Fruit fly (Drosophila melanogaster) whole organism, prepupa: ENCODE data around the gene CG15414.

Source experiments
- Blimp-1 ChIP-seq: fragments of 200-800 bp; sonication (Bioruptor generic); optimal IDR thresholded peaks from 3 replicates; lab custom pipeline; 2017; ENCODE audit warnings: missing biosample characterization, missing genetic modification characterization, mild to moderate bottlenecking, moderate library complexity, missing genetic modification reagents
- CG10631 ChIP-seq: fragments of 200-800 bp; sonication (Bioruptor generic); optimal IDR thresholded peaks from 2 replicates; lab custom pipeline; 2016; ENCODE audit warnings: missing biosample characterization, missing genetic modification characterization
- CG10669 ChIP-seq: fragments of 200-800 bp; sonication (Bioruptor generic); optimal IDR thresholded peaks from 3 replicates; lab custom pipeline; 2018; ENCODE audit warnings: missing biosample characterization, mild to moderate bottlenecking, missing genetic modification characterization, moderate library complexity
- CG11762 ChIP-seq: fragments of 200-800 bp; sonication (Bioruptor generic); optimal IDR thresholded peaks from 3 replicates; lab custom pipeline; 2016; ENCODE audit warnings: missing biosample characterization, missing genetic modification characterization; ENCODE audit not compliant: insufficient read depth
- CG11902 ChIP-seq: fragments of 200-800 bp; sonication (Bioruptor generic); optimal IDR thresholded peaks from 3 replicates; lab custom pipeline; 2016; ENCODE audit warnings: missing biosample characterization, missing genetic modification characterization
- CG15336 ChIP-seq: fragments of 200-800 bp; sonication (Bioruptor generic); IDR thresholded peaks from 2 replicates; pipeline ENCODE4 v1.3.6; 2022; ENCODE audit warnings: missing biosample characterization, missing genetic modification characterization
- CG1621 ChIP-seq: fragments of 200-800 bp; sonication (Bioruptor generic); optimal IDR thresholded peaks from 3 replicates; lab custom pipeline; 2018; ENCODE audit warnings: missing biosample characterization, mild to moderate bottlenecking, missing genetic modification characterization
- CG16779 ChIP-seq: fragments of 200-800 bp; sonication (Bioruptor generic); optimal IDR thresholded peaks from 3 replicates; lab custom pipeline; 2017; ENCODE audit warnings: missing biosample characterization, mild to moderate bottlenecking, missing genetic modification characterization
- CG3032 ChIP-seq: fragments of 200-800 bp; optimal IDR thresholded peaks from 2 replicates; lab custom pipeline; 2019; ENCODE audit warnings: missing biosample characterization, mild to moderate bottlenecking, missing genetic modification characterization, moderate library complexity
- CG31627 ChIP-seq: fragments of 200-800 bp; sonication (Bioruptor generic); optimal IDR thresholded peaks from 3 replicates; lab custom pipeline; 2016; ENCODE audit warnings: missing biosample characterization, missing genetic modification characterization
- CG34406 ChIP-seq: fragments of 200-800 bp; sonication (Bioruptor generic); optimal IDR thresholded peaks from 3 replicates; lab custom pipeline; 2016; ENCODE audit warnings: missing biosample characterization, missing genetic modification characterization
- CG6163 ChIP-seq: fragments of 200-800 bp; sonication (Bioruptor generic); IDR thresholded peaks from 3 replicates; pipeline ENCODE4 v1.3.6; 2022; ENCODE audit warnings: missing biosample characterization, missing genetic modification characterization
- CG6792 ChIP-seq: fragments of 200-800 bp; sonication (Bioruptor generic); optimal IDR thresholded peaks from 3 replicates; lab custom pipeline; 2016; ENCODE audit warnings: missing biosample characterization, missing genetic modification characterization
- CG6808 ChIP-seq: fragments of 200-800 bp; sonication (Bioruptor generic); optimal IDR thresholded peaks from 3 replicates; lab custom pipeline; 2017; ENCODE audit warnings: missing biosample characterization, missing genetic modification characterization, mild to moderate bottlenecking, moderate library complexity, missing genetic modification reagents
- CG6854 ChIP-seq: fragments of 200-800 bp; sonication (Bioruptor generic); optimal IDR thresholded peaks from 2 replicates; lab custom pipeline; 2017; ENCODE audit warnings: missing biosample characterization, mild to moderate bottlenecking, missing genetic modification characterization
- CG7368 ChIP-seq: fragments of 200-800 bp; sonication (Bioruptor generic); optimal IDR thresholded peaks from 3 replicates; lab custom pipeline; 2016; ENCODE audit warnings: missing biosample characterization, missing genetic modification characterization
- CG8119 ChIP-seq: fragments of 200-800 bp; sonication (Bioruptor generic); IDR thresholded peaks from 3 replicates; pipeline ENCODE4 v1.3.6; 2022; ENCODE audit warnings: missing biosample characterization, missing genetic modification characterization
- CG8319 ChIP-seq: fragments of 200-800 bp; sonication (Bioruptor generic); optimal IDR thresholded peaks from 3 replicates; lab custom pipeline; 2016; ENCODE audit warnings: missing biosample characterization, missing genetic modification characterization
- CG8632 ChIP-seq: fragments of 200-800 bp; sonication (Bioruptor generic); optimal IDR thresholded peaks from 3 replicates; lab custom pipeline; 2016; ENCODE audit warnings: missing biosample characterization, missing genetic modification characterization
- CG9139 ChIP-seq: fragments of 200-800 bp; sonication (Bioruptor generic); optimal IDR thresholded peaks from 3 replicates; lab custom pipeline; 2017; ENCODE audit warnings: missing biosample characterization, mild to moderate bottlenecking, missing genetic modification characterization
- Eip75B ChIP-seq: fragments of 200-800 bp; sonication (Bioruptor generic); optimal IDR thresholded peaks from 3 replicates; lab custom pipeline; 2016; ENCODE audit warnings: missing biosample characterization, missing genetic modification characterization
- Eip78C ChIP-seq: fragments of 200-800 bp; sonication (Bioruptor generic); peaks from one replicate; lab custom pipeline; 2016; ENCODE audit warnings: missing biosample characterization, missing genetic modification characterization
- Eip93F ChIP-seq: fragments of 200-800 bp; sonication (Bioruptor generic); optimal IDR thresholded peaks from 2 replicates; lab custom pipeline; 2016; ENCODE audit warnings: missing biosample characterization, mild to moderate bottlenecking, missing genetic modification characterization
- Ets96B ChIP-seq: fragments of 200-800 bp; optimal IDR thresholded peaks from 2 replicates; lab custom pipeline; 2019; ENCODE audit warnings: missing biosample characterization, mild to moderate bottlenecking, missing genetic modification characterization, moderate library complexity
- Gug ChIP-seq: fragments of 200-800 bp; sonication (Bioruptor generic); IDR thresholded peaks from 2 replicates; pipeline ENCODE4 v1.3.6; 2022; ENCODE audit warnings: missing biosample characterization, missing genetic modification characterization
- Lpt ChIP-seq: fragments of 200-800 bp; sonication (Bioruptor generic); optimal IDR thresholded peaks from 3 replicates; lab custom pipeline; 2016; ENCODE audit warnings: missing biosample characterization, missing genetic modification characterization
- Met ChIP-seq: fragments of 200-800 bp; sonication (Bioruptor generic); optimal IDR thresholded peaks from 3 replicates; lab custom pipeline; 2016; ENCODE audit warnings: missing biosample characterization, missing genetic modification characterization
- OdsH ChIP-seq: fragments of 200-800 bp; sonication (Bioruptor generic); optimal IDR thresholded peaks from 3 replicates; lab custom pipeline; 2016; ENCODE audit warnings: missing biosample characterization, missing genetic modification characterization
- Smox ChIP-seq: fragments of 200-800 bp; sonication (Bioruptor generic); optimal IDR thresholded peaks from 3 replicates; lab custom pipeline; 2016; ENCODE audit warnings: missing biosample characterization, missing genetic modification characterization
- Sox102F ChIP-seq: fragments of 200-800 bp; sonication (Bioruptor generic); optimal IDR thresholded peaks from 2 replicates; lab custom pipeline; 2016; ENCODE audit warnings: missing biosample characterization, mild to moderate bottlenecking, missing genetic modification characterization
- Sox15 ChIP-seq: fragments of 200-800 bp; sonication (Bioruptor generic); optimal IDR thresholded peaks from 3 replicates; lab custom pipeline; 2016; ENCODE audit warnings: missing biosample characterization, missing genetic modification characterization
- cyc ChIP-seq: fragments of 200-800 bp; sonication (Bioruptor generic); optimal IDR thresholded peaks from 3 replicates; lab custom pipeline; 2016; ENCODE audit warnings: missing biosample characterization, missing genetic modification characterization
- dac ChIP-seq: fragments of 200-800 bp; sonication (Bioruptor generic); optimal IDR thresholded peaks from 2 replicates; lab custom pipeline; 2017; ENCODE audit warnings: missing biosample characterization, mild to moderate bottlenecking, missing genetic modification characterization
- dsx ChIP-seq: fragments of 200-800 bp; optimal IDR thresholded peaks from 3 replicates; lab custom pipeline; 2019; ENCODE audit warnings: missing biosample characterization, mild to moderate bottlenecking, missing genetic modification characterization, moderate library complexity; ENCODE audit not compliant: poor library complexity, severe bottlenecking
- eg ChIP-seq: fragments of 200-800 bp; sonication (Bioruptor generic); IDR thresholded peaks from 3 replicates; pipeline ENCODE4 v1.3.6; 2022; ENCODE audit warnings: missing biosample characterization, missing genetic modification characterization
- esn ChIP-seq: fragments of 200-800 bp; sonication (Bioruptor generic); optimal IDR thresholded peaks from 2 replicates; lab custom pipeline; 2016; ENCODE audit warnings: missing biosample characterization, mild to moderate bottlenecking, missing genetic modification characterization, moderate library complexity
- fd59A ChIP-seq: fragments of 200-800 bp; sonication (Bioruptor generic); optimal IDR thresholded peaks from 2 replicates; lab custom pipeline; 2017; ENCODE audit warnings: missing biosample characterization, mild to moderate bottlenecking, missing genetic modification characterization, missing genetic modification reagents
- fd85E ChIP-seq: fragments of 200-800 bp; sonication (Bioruptor generic); optimal IDR thresholded peaks from 3 replicates; lab custom pipeline; 2016; ENCODE audit warnings: missing biosample characterization, missing genetic modification characterization
- net ChIP-seq: fragments of 200-800 bp; sonication (Bioruptor generic); optimal IDR thresholded peaks from 3 replicates; lab custom pipeline; 2016; ENCODE audit warnings: missing biosample characterization, missing genetic modification characterization
- pdm3 ChIP-seq: fragments of 200-800 bp; sonication (Bioruptor generic); optimal IDR thresholded peaks from 3 replicates; lab custom pipeline; 2016; ENCODE audit warnings: missing biosample characterization, missing genetic modification characterization
- salr ChIP-seq, 2 experiments: fragments of 200-800 bp; sonication (Bioruptor generic); optimal IDR thresholded peaks; 3 replicates each; lab custom pipeline; 2016 to 2018; ENCODE audit warnings: missing biosample characterization in 2 of 2, missing genetic modification characterization in 2 of 2, mild to moderate bottlenecking in 1 of 2
- spab ChIP-seq: fragments of 200-800 bp; sonication (Bioruptor generic); optimal IDR thresholded peaks from 2 replicates; lab custom pipeline; 2017; ENCODE audit warnings: missing biosample characterization, mild to moderate bottlenecking, missing genetic modification characterization, missing genetic modification reagents
- ss ChIP-seq, 2 experiments: fragments of 200-800 bp; sonication (Bioruptor generic); optimal IDR thresholded peaks; 2 replicates in 1 of 2; 3 replicates in 1 of 2; lab custom pipeline; 2017 to 2018; ENCODE audit warnings: mild to moderate bottlenecking in 2 of 2, missing biosample characterization in 2 of 2, missing genetic modification characterization in 2 of 2, moderate library complexity in 1 of 2
- svp ChIP-seq: fragments of 200-800 bp; sonication (Bioruptor generic); peaks from one replicate; lab custom pipeline; 2016; ENCODE audit warnings: missing biosample characterization, missing genetic modification characterization
- topi ChIP-seq: fragments of 200-800 bp; sonication (Bioruptor generic); optimal IDR thresholded peaks from 3 replicates; lab custom pipeline; 2016; ENCODE audit warnings: missing biosample characterization, missing genetic modification characterization
- vri ChIP-seq: fragments of 200-800 bp; sonication (Bioruptor generic); optimal IDR thresholded peaks from 3 replicates; lab custom pipeline; 2016; ENCODE audit warnings: missing biosample characterization, mild to moderate bottlenecking, missing genetic modification characterization

The CG15414 gene

DNA sequence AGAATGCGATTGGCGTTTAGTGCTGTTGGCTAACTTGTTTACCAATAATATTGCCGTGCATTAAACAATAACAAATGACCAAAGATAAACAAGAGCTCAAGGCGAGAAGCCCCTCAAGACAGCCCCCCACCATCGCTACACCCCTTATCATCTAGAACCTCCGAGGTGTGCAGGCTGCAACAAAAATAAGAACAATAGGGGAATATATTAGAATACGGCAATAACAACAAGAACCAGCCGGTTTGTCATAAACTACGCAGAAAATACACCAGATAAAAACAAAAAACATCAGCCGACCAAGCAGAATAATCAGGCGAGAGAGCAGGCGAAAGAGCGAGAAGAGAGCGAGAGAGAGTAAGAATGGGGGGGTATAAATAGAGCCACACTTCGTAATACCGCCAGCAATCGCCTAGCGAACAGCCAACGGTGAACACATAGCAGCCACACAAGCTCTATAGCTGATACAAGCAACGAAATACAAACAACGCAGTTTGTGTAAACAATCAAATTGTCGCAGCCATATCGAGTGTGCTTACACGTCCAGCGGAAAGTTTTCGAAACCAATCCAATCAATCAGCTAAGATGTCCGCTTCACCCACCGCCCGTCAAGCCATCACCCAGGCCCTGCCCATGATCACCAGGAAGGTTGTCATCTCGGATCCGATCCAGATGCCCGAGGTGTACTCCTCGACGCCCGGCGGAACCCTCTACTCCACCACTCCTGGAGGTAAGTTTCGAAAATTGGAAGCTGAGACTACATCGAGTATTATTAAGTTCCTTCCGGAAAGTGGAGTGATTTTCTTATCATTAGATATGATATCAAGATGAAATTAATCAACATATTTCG, 12.6 kb downstream of the CG15414 start, which contains the start of gene Thor (continued):
- peak; percentile 40 for TF ChIP-seq CG11762 (GFP tag; lab: Kevin White, UChicago)
- TF ChIP-seq Eip93F (GFP tag; lab: Kevin White, UChicago): no peak
- TF ChIP-seq CG1621 (tag; lab: Kevin White, UChicago): peak; percentile 7
- peak; percentile 43 for TF ChIP-seq topi
- peak; percentile 79 for TF ChIP-seq CG9139 (GFP tag; lab: Kevin White, UChicago)
- TF ChIP-seq Sox15: no peak
- peak; percentile 57 for TF ChIP-seq dsx (GFP tag; lab: Kevin White, UChicago)
- no peak for TF ChIP-seq Gug (GFP tag; lab: Robert Waterston, UW)
- TF ChIP-seq ss (GFP tag; optimal IDR thresholded peaks at IDR 0.05; lab: Kevin White, UChicago): peak; percentile 47 to 56

DNA sequence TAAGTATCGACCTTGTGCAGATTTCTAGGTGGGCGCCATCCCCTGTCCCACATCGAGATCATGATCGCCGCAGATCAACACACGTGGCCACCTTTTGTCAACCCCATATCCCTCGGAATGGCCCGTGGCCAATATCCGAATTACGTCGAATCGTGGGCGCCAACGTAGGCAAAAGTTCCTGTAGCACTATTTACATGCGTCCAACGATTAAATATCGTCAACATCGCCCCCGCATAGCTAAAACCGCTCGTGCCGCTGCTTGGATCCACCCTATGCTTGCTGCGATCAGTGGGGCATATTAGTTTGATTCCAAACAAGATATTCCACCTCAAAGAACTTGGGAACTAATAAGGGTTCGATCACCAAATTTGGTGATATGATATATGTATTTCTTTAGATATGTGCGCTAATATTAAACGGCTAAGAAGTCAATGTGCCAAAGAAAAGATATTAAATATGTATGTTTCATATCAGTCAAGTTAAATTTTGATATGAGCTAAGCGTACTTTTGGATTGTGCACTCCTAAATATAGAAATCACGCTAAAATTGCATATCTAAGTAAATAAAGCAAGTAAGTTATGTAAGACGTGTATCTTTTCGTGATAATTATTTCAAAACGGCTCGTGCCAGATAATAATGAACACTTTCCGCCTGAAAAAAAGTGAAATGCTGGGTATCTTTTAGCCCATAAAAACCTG, 13.7 kb downstream of the CG15414 start:
- TF ChIP-seq dsx (GFP tag; lab: Kevin White, UChicago) (no peak), CG31627 (GFP tag; lab: Kevin White, UChicago) (no peak), Eip93F (GFP tag; lab: Kevin White, UChicago) (no peak), CG16779 (tag; lab: Kevin White, UChicago) (no peak), Gug (GFP tag; lab: Robert Waterston, UW) (no peak), CG6854 (GFP tag; lab: Kevin White, UChicago) (no peak), vri (GFP tag; lab: Kevin White, UChicago) (no peak), OdsH (GFP tag; lab: Kevin White, UChicago) (peak; percentile 40), Met (GFP tag; lab: Kevin White, UChicago) (no peak), Eip75B (GFP tag; lab: Kevin White, UChicago) (no peak), Blimp-1 (no peak), Eip78C (GFP tag; lab: Kevin White, UChicago) (peak; percentile 84), topi (peak; percentile 4), Ets96B (tag; lab: Kevin White, UChicago) (no peak), Lpt (GFP tag; lab: Kevin White, UChicago) (no peak), fd85E (GFP tag; lab: Kevin White, UChicago) (no peak), net (GFP tag; lab: Kevin White, UChicago) (peak; percentile 54), CG6792 (GFP tag; lab: Kevin White, UChicago) (no peak), CG15336 (no peak), CG1621 (tag; lab: Kevin White, UChicago) (no peak), CG11902 (GFP tag; lab: Kevin White, UChicago) (no peak), CG34406 (GFP tag; lab: Kevin White, UChicago) (no peak), eg (no peak), CG6808 (no peak), Sox102F (GFP tag; lab: Kevin White, UChicago) (no peak), fd59A (GFP tag; lab: Kevin White, UChicago) (no peak), CG8119 (GFP tag; lab: Robert Waterston, UW) (peak; percentile 41; the same call in 1 of the 3 replicates), Smox (GFP tag; lab: Kevin White, UChicago) (no peak), Sox15 (no peak), svp (GFP tag; lab: Kevin White, UChicago) (no peak), CG8632 (GFP tag; lab: Kevin White, UChicago) (no peak), dac (GFP tag; lab: Kevin White, UChicago) (no peak), CG10631 (GFP tag; lab: Kevin White, UChicago) (peak; percentile 3), spab (GFP tag; lab: Kevin White, UChicago) (no peak), CG3032 (no peak), esn (GFP tag; lab: Kevin White, UChicago) (no peak), cyc (GFP tag; lab: Kevin White, UChicago) (no peak), pdm3 (GFP tag; lab: Kevin White, UChicago) (peak; percentile 14), CG9139 (GFP tag; lab: Kevin White, UChicago) (no peak), CG7368 (no peak), CG8319 (GFP tag; lab: Kevin White, UChicago) (no peak), CG6163 (no peak), salr (GFP tag; optimal IDR thresholded peaks at IDR 0.05; lab: Kevin White, UChicago) (no peak), CG10669 (GFP tag; lab: Kevin White, UChicago) (no peak)
